Fruit fly (Drosophila melanogaster) whole organism, pupa: ENCODE measurements around the gene Cyp28d1.

Experiments used
- CG13204 ChIP-seq: fragments of 200-800 bp; sonication (Bioruptor generic); optimal IDR thresholded peaks from 2 replicates; lab custom pipeline; 2018; ENCODE audit warnings: missing biosample characterization, mild to moderate bottlenecking, missing genetic modification characterization, moderate library complexity
- CG15710 ChIP-seq: fragments of 200-800 bp; sonication (Bioruptor generic); optimal IDR thresholded peaks from 2 replicates; lab custom pipeline; 2018; ENCODE audit warnings: missing biosample characterization, mild to moderate bottlenecking, missing genetic modification characterization, moderate library complexity
- CG17806 ChIP-seq: fragments of 200-800 bp; sonication (Bioruptor generic); optimal IDR thresholded peaks from 2 replicates; lab custom pipeline; 2018; ENCODE audit warnings: missing biosample characterization, mild to moderate bottlenecking, missing genetic modification characterization, moderate library complexity
- CG32121 ChIP-seq: fragments of 200-800 bp; sonication (Bioruptor generic); IDR thresholded peaks from 2 replicates; pipeline ENCODE4 v1.3.6; 2022; ENCODE audit warnings: missing biosample characterization, missing genetic modification characterization
- CG34367 ChIP-seq: fragments of 200-800 bp; sonication (Bioruptor generic); optimal IDR thresholded peaks from 2 replicates; lab custom pipeline; 2018; ENCODE audit warnings: missing biosample characterization, mild to moderate bottlenecking, missing genetic modification characterization
- CG4496 ChIP-seq: fragments of 200-800 bp; sonication (Bioruptor generic); IDR thresholded peaks from 3 replicates; pipeline ENCODE4 v1.3.6; 2022; ENCODE audit warnings: missing biosample characterization, missing genetic modification characterization
- CG8159 ChIP-seq: fragments of 200-800 bp; sonication (Bioruptor generic); optimal IDR thresholded peaks from 3 replicates; lab custom pipeline; 2018; ENCODE audit warnings: missing biosample characterization, mild to moderate bottlenecking, missing genetic modification characterization, moderate library complexity
- CG8301 ChIP-seq: fragments of 200-800 bp; sonication (Bioruptor generic); optimal IDR thresholded peaks from 2 replicates; lab custom pipeline; 2018; ENCODE audit warnings: missing biosample characterization, mild to moderate bottlenecking, missing genetic modification characterization
- EcR ChIP-seq: fragments of 200-800 bp; sonication (Bioruptor generic); optimal IDR thresholded peaks from 3 replicates; lab custom pipeline; 2019; ENCODE audit warnings: missing biosample characterization, missing genetic modification characterization, mild to moderate bottlenecking, moderate library complexity, missing genetic modification reagents
- Pif1A ChIP-seq: fragments of 200-800 bp; sonication (Bioruptor generic); optimal IDR thresholded peaks from 3 replicates; lab custom pipeline; 2016; ENCODE audit warnings: missing biosample characterization, missing genetic modification characterization
- Pif1B ChIP-seq: fragments of 200-800 bp; sonication (Bioruptor generic); optimal IDR thresholded peaks from 3 replicates; lab custom pipeline; 2016; ENCODE audit warnings: missing biosample characterization, missing genetic modification characterization
- Snoo ChIP-seq: fragments of 200-800 bp; sonication (Bioruptor generic); optimal IDR thresholded peaks from 3 replicates; lab custom pipeline; 2017; ENCODE audit warnings: missing biosample characterization, mild to moderate bottlenecking, missing genetic modification characterization, inconsistent platforms
- fd96Ca ChIP-seq: fragments of 200-800 bp; sonication (Bioruptor generic); IDR thresholded peaks from 3 replicates; pipeline ENCODE4 v1.3.6; 2022; ENCODE audit warnings: missing biosample characterization, missing genetic modification characterization
- gl ChIP-seq: fragments of 200-800 bp; sonication (Bioruptor generic); optimal IDR thresholded peaks from 2 replicates; lab custom pipeline; 2018; ENCODE audit warnings: missing biosample characterization, mild to moderate bottlenecking, missing genetic modification characterization

dm6 chr2L:5230772-5231171 is 20.5 kb downstream of the Cyp28d1 start:
- TF ChIP-seq EcR (GFP tag; lab: Kevin White, UChicago) (no peak), fd96Ca (GFP tag; lab: Robert Waterston, UW) (no peak), CG8301 (tag; lab: Kevin White, UChicago) (no peak), CG34367 (no peak), CG17806 (no peak), Pif1B (no peak), CG8159 (tag; lab: Kevin White, UChicago) (no peak), CG32121 (GFP tag; lab: Robert Waterston, UW) (no peak), CG4496 (GFP tag; lab: Robert Waterston, UW) (no peak), Snoo (tag; lab: Kevin White, UChicago) (no peak), CG13204 (no peak), Pif1A (GFP tag; lab: Kevin White, UChicago) (no peak), CG15710 (tag; lab: Kevin White, UChicago) (no peak), gl (tag; lab: Kevin White, UChicago) (no peak)
